Worm (Caenorhabditis elegans): ENCODE results near the gene K03B4.6.

The K03B4.6 gene

DNA sequence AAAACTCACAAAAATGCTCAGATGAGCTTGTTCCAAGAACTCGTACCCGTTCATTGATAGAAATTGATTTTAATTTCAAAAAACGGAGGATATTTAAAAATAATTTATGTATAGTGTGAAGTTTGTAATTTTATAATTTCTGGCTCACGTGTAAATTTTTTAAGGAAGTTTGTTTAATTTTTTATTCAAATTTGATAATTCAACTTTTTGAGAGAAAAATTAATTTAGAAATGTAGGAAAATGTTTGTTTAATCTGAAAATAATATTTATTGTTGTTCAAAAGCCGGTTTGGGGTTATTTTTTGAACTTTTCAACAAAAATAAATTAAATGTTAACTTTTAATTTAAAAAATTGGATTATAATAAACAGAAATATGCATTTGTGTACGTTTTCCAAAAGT lies at the start of gene K03B4.6:
Gene K03B4.6 (minus strand): TSS at position 101 of the 400 bp plus-strand sequence.
- TF ChIP-seq sem-2 (GFP tag; optimal IDR thresholded peaks at IDR 0.05) (no peak), ztf-11 (tag; optimal IDR thresholded peaks at IDR 0.05) (no peak), cnd-1 (tag; optimal IDR thresholded peaks at IDR 0.05) (no peak), mep-1 (tag; optimal IDR thresholded peaks at IDR 0.05) (no peak), sptf-1 (tag; optimal IDR thresholded peaks at IDR 0.05) (no peak), ham-2 (GFP tag; optimal IDR thresholded peaks at IDR 0.05) (no peak), blmp-1 (tag; optimal IDR thresholded peaks at IDR 0.05) (no peak), lin-32 (GFP tag; optimal IDR thresholded peaks at IDR 0.05) (no peak), unc-39 (tag; optimal IDR thresholded peaks at IDR 0.05) (no peak), snpc-4 (tag; optimal IDR thresholded peaks at IDR 0.05) (no peak), elt-3 (tag; optimal IDR thresholded peaks at IDR 0.05) (no peak), bed-3 (GFP tag; optimal IDR thresholded peaks at IDR 0.05) (no peak), zip-8 (tag; optimal IDR thresholded peaks at IDR 0.05) (no peak), ceh-83 (GFP tag; optimal IDR thresholded peaks at IDR 0.05) (no peak), unc-62 (GFP tag; optimal IDR thresholded peaks at IDR 0.05) (no peak), lsy-2 (tag; optimal IDR thresholded peaks at IDR 0.05) (no peak), unc-120 (tag; optimal IDR thresholded peaks at IDR 0.05; ENCODE audit: poor library complexity, severe bottlenecking) (no peak), ces-1 (GFP tag; optimal IDR thresholded peaks at IDR 0.05) (no peak), elt-1 (tag; optimal IDR thresholded peaks at IDR 0.05; ENCODE audit: borderline replicate concordance, insufficient read depth) (no peak)

DNA sequence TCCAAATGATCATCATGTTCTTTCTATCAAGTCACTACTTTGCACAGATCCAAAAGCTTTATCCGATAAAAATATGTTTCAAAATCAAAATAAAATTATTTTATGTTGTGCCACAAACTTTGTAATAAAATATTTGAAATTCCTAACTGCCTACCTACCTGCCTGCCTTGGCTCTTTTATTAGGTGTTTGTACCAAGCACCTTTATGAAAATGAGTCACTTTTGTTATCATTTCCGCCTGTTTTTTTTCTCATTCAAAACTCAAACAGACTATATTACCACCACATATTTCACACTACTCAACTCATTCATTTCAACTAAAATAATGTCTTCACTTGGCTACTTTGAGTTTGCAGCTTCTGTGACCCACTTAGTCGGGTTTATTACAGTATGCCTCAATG lies 48.5 kb upstream of the K03B4.6 start, which contains the start of gene F39G3.4:
Gene F39G3.4 (plus strand): TSS at position 301 of the 400 bp plus-strand sequence.
- TF ChIP-seq bed-3 (GFP tag; optimal IDR thresholded peaks at IDR 0.05), result no peak
- TF ChIP-seq pha-4 (tag; optimal IDR thresholded peaks at IDR 0.05), result no peak
- no peak for TF ChIP-seq elt-1 (tag; optimal IDR thresholded peaks at IDR 0.05; ENCODE audit: borderline replicate concordance, insufficient read depth)
- no peak for TF ChIP-seq mab-5 (tag; optimal IDR thresholded peaks at IDR 0.05)
- TF ChIP-seq cnd-1 (tag; optimal IDR thresholded peaks at IDR 0.05), result no peak
- TF ChIP-seq lsy-2 (tag; optimal IDR thresholded peaks at IDR 0.05), result no peak
- TF ChIP-seq mep-1 (tag; optimal IDR thresholded peaks at IDR 0.05), result no peak
- no peak for TF ChIP-seq sem-2 (GFP tag; optimal IDR thresholded peaks at IDR 0.05)

DNA sequence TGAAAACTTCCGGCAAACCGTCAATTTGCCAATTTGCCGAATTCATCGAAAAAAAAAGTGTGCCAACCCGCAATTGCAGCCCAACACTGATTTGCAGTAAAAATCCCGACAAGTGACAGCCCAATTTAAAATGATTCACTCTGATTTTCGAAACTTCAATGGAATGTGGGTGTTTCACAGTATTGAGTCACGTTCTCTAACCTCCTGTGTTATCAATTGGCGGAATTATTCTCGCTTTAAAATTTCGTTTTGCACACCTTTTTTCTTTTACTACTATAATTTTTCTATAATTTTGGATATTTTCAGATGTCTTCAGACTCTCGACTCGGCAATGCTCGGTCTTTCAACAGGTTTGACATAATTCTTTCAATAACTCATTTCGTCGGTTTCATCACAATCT lies 46.3 kb upstream of the K03B4.6 start, which contains the start of gene F39G3.5:
Gene F39G3.5 (plus strand): TSS at position 301 of the 400 bp plus-strand sequence.
- TF ChIP-seq ceh-43 (GFP tag; optimal IDR thresholded peaks at IDR 0.05) (no peak), nhr-76 (tag; optimal IDR thresholded peaks at IDR 0.05) (no peak), hlh-1 (tag; optimal IDR thresholded peaks at IDR 0.05) (no peak)

- TF ChIP-seq cnd-1 (tag; optimal IDR thresholded peaks at IDR 0.05) (no peak), elt-3 (tag; optimal IDR thresholded peaks at IDR 0.05) (no peak), nhr-12 (tag; optimal IDR thresholded peaks at IDR 0.05) (no peak), ces-1 (GFP tag; optimal IDR thresholded peaks at IDR 0.05) (no peak), lin-13 (tag; optimal IDR thresholded peaks at IDR 0.05) (no peak), nhr-2 (tag; optimal IDR thresholded peaks at IDR 0.05) (no peak), nhr-237 (tag; optimal IDR thresholded peaks at IDR 0.05) (no peak), M03D4.4 (tag; optimal IDR thresholded peaks at IDR 0.05) (no peak), sptf-1 (tag; optimal IDR thresholded peaks at IDR 0.05) (no peak), sem-2 (GFP tag; optimal IDR thresholded peaks at IDR 0.05) (no peak)
These were observed 45.0 kb upstream of the K03B4.6 start for ce11 chrV:4720884-4721464.

DNA sequence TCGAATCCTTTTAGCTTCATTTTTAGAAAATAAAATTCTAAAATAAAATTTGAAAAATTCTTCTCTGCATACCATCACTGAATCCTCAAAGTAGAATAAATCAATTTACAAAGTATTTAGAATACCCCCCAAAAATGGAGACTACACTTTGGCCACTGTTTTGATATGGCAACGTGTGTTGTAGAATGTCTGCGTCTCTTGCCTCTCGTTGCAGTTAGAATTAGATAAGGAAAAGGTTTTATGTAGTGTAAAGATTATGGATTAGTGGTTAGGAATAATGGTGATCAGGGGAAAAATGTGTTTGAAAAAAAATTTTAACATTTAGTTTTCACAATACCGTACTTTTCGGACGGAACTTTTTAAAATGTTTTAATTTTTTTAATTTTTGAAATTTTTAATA lies 44.0 kb upstream of the K03B4.6 start, which contains the start of gene prx-6:
Gene prx-6 (minus strand): TSS at position 129 of the 400 bp plus-strand sequence.
- TF ChIP-seq tbx-8 (GFP tag; optimal IDR thresholded peaks at IDR 0.05) (no peak), elt-1 (tag; optimal IDR thresholded peaks at IDR 0.05; ENCODE audit: borderline replicate concordance, insufficient read depth) (no peak), lsy-2 (tag; optimal IDR thresholded peaks at IDR 0.05) (no peak), nhr-12 (tag; optimal IDR thresholded peaks at IDR 0.05) (no peak), mab-5 (tag; optimal IDR thresholded peaks at IDR 0.05) (no peak)

DNA sequence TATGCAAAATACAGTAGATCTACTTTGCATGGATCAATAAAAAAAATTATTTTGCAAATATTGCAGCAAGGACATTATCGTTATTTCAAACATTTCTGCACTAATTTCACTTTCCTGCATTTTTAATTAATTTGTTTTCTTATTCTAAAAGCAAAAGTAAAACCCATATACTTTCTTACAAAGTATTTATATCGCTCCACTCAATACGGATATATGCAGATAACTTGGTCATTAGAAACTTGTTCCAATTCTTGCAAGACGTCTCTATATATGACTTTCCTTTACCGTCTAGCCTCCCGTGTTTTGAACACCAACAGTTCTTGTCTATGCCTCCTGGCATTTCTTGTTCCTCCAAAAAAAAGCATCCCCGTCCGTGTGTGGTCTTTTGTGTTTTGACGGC lies 34.5 kb upstream of the K03B4.6 start, which contains the start of gene oac-24:
Gene oac-24 (plus strand): TSS at position 301 of the 400 bp plus-strand sequence.
- no peak for TF ChIP-seq ces-1 (GFP tag; optimal IDR thresholded peaks at IDR 0.05)
- TF ChIP-seq drap-1 (GFP tag; optimal IDR thresholded peaks at IDR 0.05), result no peak
- TF ChIP-seq flh-1 (GFP tag; optimal IDR thresholded peaks at IDR 0.05), result no peak
- no peak for TF ChIP-seq ceh-83 (GFP tag; optimal IDR thresholded peaks at IDR 0.05)
- no peak for TF ChIP-seq cnd-1 (tag; optimal IDR thresholded peaks at IDR 0.05)
- TF ChIP-seq mep-1 (tag; optimal IDR thresholded peaks at IDR 0.05), result no peak
- no peak for TF ChIP-seq ceh-39 (tag; optimal IDR thresholded peaks at IDR 0.05)
- no peak for TF ChIP-seq elt-3 (tag; optimal IDR thresholded peaks at IDR 0.05)
- no peak for TF ChIP-seq sem-2 (GFP tag; optimal IDR thresholded peaks at IDR 0.05)
- no peak for TF ChIP-seq lin-32 (GFP tag; optimal IDR thresholded peaks at IDR 0.05)
- no peak for TF ChIP-seq tbx-8 (GFP tag; optimal IDR thresholded peaks at IDR 0.05)
- no peak for TF ChIP-seq snpc-4 (tag; optimal IDR thresholded peaks at IDR 0.05)
- TF ChIP-seq unc-39 (tag; optimal IDR thresholded peaks at IDR 0.05), result no peak
- TF ChIP-seq ham-2 (GFP tag; optimal IDR thresholded peaks at IDR 0.05), result no peak
- no peak for TF ChIP-seq M03D4.4 (tag; optimal IDR thresholded peaks at IDR 0.05)
- TF ChIP-seq nhr-237 (tag; optimal IDR thresholded peaks at IDR 0.05), result no peak
